Fruit fly (Drosophila melanogaster) whole organism, embryonic: ENCODE data around the gene Rad17.

ENCODE experiments used
- Abd-B ChIP-seq: fragments of 200-800 bp; sonication (Bioruptor generic); optimal IDR thresholded peaks from 2 replicates; lab custom pipeline; 2018; ENCODE audit warnings: missing biosample characterization, mild to moderate bottlenecking, missing genetic modification characterization, moderate library complexity
- B-H2 ChIP-seq: fragments of 200-800 bp; sonication (Bioruptor generic); optimal IDR thresholded peaks from 2 replicates; lab custom pipeline; 2018; ENCODE audit warnings: missing biosample characterization, mild to moderate bottlenecking, missing genetic modification characterization
- Bteb2 ChIP-seq: fragments of 200-800 bp; sonication (Bioruptor generic); optimal IDR thresholded peaks from 2 replicates; lab custom pipeline; 2016; ENCODE audit warnings: missing biosample characterization, missing genetic modification characterization
- CG10209 ChIP-seq: fragments of 200-800 bp; sonication (Bioruptor generic); optimal IDR thresholded peaks from 3 replicates; lab custom pipeline; 2017; ENCODE audit warnings: missing biosample characterization, mild to moderate bottlenecking, missing genetic modification characterization, missing genetic modification reagents
- CG12155 ChIP-seq: fragments of 200-800 bp; sonication (Bioruptor generic); optimal IDR thresholded peaks from 3 replicates; lab custom pipeline; 2016; ENCODE audit warnings: missing biosample characterization, missing genetic modification characterization
- CG12236 ChIP-seq: fragments of 200-800 bp; sonication (Bioruptor generic); optimal IDR thresholded peaks from 2 replicates; lab custom pipeline; 2016; ENCODE audit warnings: missing biosample characterization, missing genetic modification characterization
- CG12744 ChIP-seq: fragments of 200-800 bp; sonication (Bioruptor generic); optimal IDR thresholded peaks from 2 replicates; lab custom pipeline; 2016; ENCODE audit warnings: missing biosample characterization, missing genetic modification characterization
- CG14050 ChIP-seq: fragments of 200-800 bp; sonication (Bioruptor generic); IDR thresholded peaks from 3 replicates; pipeline ENCODE4 v1.3.6; 2022; ENCODE audit warnings: missing biosample characterization, missing genetic modification characterization
- CG1603 ChIP-seq: fragments of 200-800 bp; sonication (Bioruptor generic); optimal IDR thresholded peaks from 2 replicates; lab custom pipeline; 2019; ENCODE audit warnings: missing biosample characterization, mild to moderate bottlenecking, missing genetic modification characterization, moderate library complexity
- CG16863 ChIP-seq: fragments of 200-800 bp; sonication (Bioruptor generic); optimal IDR thresholded peaks from 3 replicates; lab custom pipeline; 2016; ENCODE audit warnings: missing biosample characterization, missing genetic modification characterization
- CG1832 ChIP-seq: fragments of 200-800 bp; sonication (Bioruptor generic); optimal IDR thresholded peaks from 2 replicates; lab custom pipeline; 2017; ENCODE audit warnings: missing biosample characterization, mild to moderate bottlenecking, missing genetic modification characterization, inconsistent platforms
- CG18619 ChIP-seq: fragments of 200-800 bp; sonication (Bioruptor generic); optimal IDR thresholded peaks from 3 replicates; lab custom pipeline; 2017; ENCODE audit warnings: missing biosample characterization, mild to moderate bottlenecking, missing genetic modification characterization
- CG2199 ChIP-seq: fragments of 200-800 bp; sonication (Bioruptor generic); IDR thresholded peaks from 3 replicates; pipeline ENCODE4 v1.3.6; 2022; ENCODE audit warnings: missing biosample characterization, missing genetic modification characterization
- CG4424 ChIP-seq: fragments of 200-800 bp; sonication (Bioruptor generic); optimal IDR thresholded peaks from 3 replicates; lab custom pipeline; 2016; ENCODE audit warnings: missing biosample characterization, missing genetic modification characterization
- CG5245 ChIP-seq: fragments of 200-800 bp; sonication (Bioruptor generic); optimal IDR thresholded peaks from 3 replicates; lab custom pipeline; 2016; ENCODE audit warnings: missing biosample characterization, missing genetic modification characterization
- CG7928 ChIP-seq: fragments of 200-800 bp; sonication (Bioruptor generic); optimal IDR thresholded peaks from 2 replicates; lab custom pipeline; 2017; ENCODE audit warnings: missing biosample characterization, mild to moderate bottlenecking, missing genetic modification characterization
- CG7987 ChIP-seq: fragments of 200-800 bp; sonication (Bioruptor generic); optimal IDR thresholded peaks from 2 replicates; lab custom pipeline; 2018; ENCODE audit warnings: missing biosample characterization, mild to moderate bottlenecking, missing genetic modification characterization, moderate library complexity
- CG8388 ChIP-seq: fragments of 200-800 bp; sonication (Bioruptor generic); optimal IDR thresholded peaks from 2 replicates; lab custom pipeline; 2019; ENCODE audit warnings: missing biosample characterization, mild to moderate bottlenecking, missing genetic modification characterization, moderate library complexity
- CG9215 ChIP-seq: fragments of 200-800 bp; sonication (Bioruptor generic); IDR thresholded peaks from 2 replicates; pipeline ENCODE4 v1.3.6; 2022; ENCODE audit warnings: missing biosample characterization, missing genetic modification characterization
- CoRest ChIP-seq: fragments of 200-800 bp; sonication (Bioruptor generic); optimal IDR thresholded peaks from 3 replicates; lab custom pipeline; 2018; ENCODE audit warnings: missing biosample characterization, mild to moderate bottlenecking, missing genetic modification characterization, moderate library complexity
- D ChIP-seq, 2 experiments: fragments of 200-800 bp in 1 of 2; fragments of >200 bp in 1 of 2; sonication (Bioruptor generic) in 1 of 2; optimal IDR thresholded peaks; 2 replicates in 1 of 2; 3 replicates in 1 of 2; lab custom pipeline; 2017; ENCODE audit warnings: mild to moderate bottlenecking in 1 of 2, missing biosample characterization in 1 of 2, missing genetic modification characterization in 1 of 2, missing genetic modification reagents in 1 of 2
- D19A ChIP-seq: fragments of 200-800 bp; optimal IDR thresholded peaks from 3 replicates; lab custom pipeline; 2019; ENCODE audit warnings: missing biosample characterization, mild to moderate bottlenecking, missing genetic modification characterization, moderate library complexity
- E2f2 ChIP-seq: fragments of 200-800 bp; sonication (Bioruptor generic); IDR thresholded peaks from 2 replicates; pipeline ENCODE4 v1.3.6; 2022; ENCODE audit warnings: missing biosample characterization, missing genetic modification characterization
- Ets97D ChIP-seq: fragments of 200-800 bp; sonication (Bioruptor generic); optimal IDR thresholded peaks from 3 replicates; lab custom pipeline; 2016; ENCODE audit warnings: missing biosample characterization, missing genetic modification characterization
- HLH4C ChIP-seq: fragments of 200-800 bp; sonication (Bioruptor generic); IDR thresholded peaks from 3 replicates; pipeline ENCODE4 v1.3.6; 2022; ENCODE audit warnings: missing biosample characterization, missing genetic modification characterization; ENCODE audit not compliant: partially characterized antibody
- Hr51 ChIP-seq, 2 experiments: fragments of 200-800 bp; sonication (Bioruptor generic); optimal IDR thresholded peaks; 2 replicates in 1 of 2; 3 replicates in 1 of 2; lab custom pipeline; 2016 to 2018; ENCODE audit warnings: missing biosample characterization in 2 of 2, missing genetic modification characterization in 2 of 2, mild to moderate bottlenecking in 1 of 2, moderate library complexity in 1 of 2
- Med ChIP-seq: fragments of 200-800 bp; sonication (Bioruptor generic); peaks from one replicate; lab custom pipeline; 2016; ENCODE audit warnings: missing biosample characterization, missing genetic modification characterization, mild to moderate bottlenecking, inconsistent platforms, moderate library complexity
- Opbp ChIP-seq: fragments of 200-800 bp; sonication (Bioruptor generic); IDR thresholded peaks from 3 replicates; pipeline ENCODE4 v1.3.6; 2022; ENCODE audit warnings: missing biosample characterization, missing genetic modification characterization; ENCODE audit not compliant: partially characterized antibody
- Six4 ChIP-seq: fragments of 200-800 bp; sonication (Bioruptor generic); optimal IDR thresholded peaks from 2 replicates; lab custom pipeline; 2016; ENCODE audit warnings: missing biosample characterization, missing genetic modification characterization
- abd-A ChIP-seq: fragments of 200-800 bp; sonication (Bioruptor generic); optimal IDR thresholded peaks from 3 replicates; lab custom pipeline; 2019; ENCODE audit warnings: missing biosample characterization, mild to moderate bottlenecking, missing genetic modification characterization, moderate library complexity
- bab2 ChIP-seq: fragments of 200-800 bp; sonication (Bioruptor generic); optimal IDR thresholded peaks from 2 replicates; lab custom pipeline; 2016; ENCODE audit warnings: missing biosample characterization, missing genetic modification characterization
- dati ChIP-seq: fragments of 200-800 bp; sonication (Bioruptor generic); IDR thresholded peaks from 2 replicates; pipeline ENCODE4 v1.3.6; 2022; ENCODE audit warnings: missing biosample characterization, missing genetic modification characterization
- disco-r ChIP-seq: fragments of 200-800 bp; sonication (Bioruptor generic); optimal IDR thresholded peaks from 2 replicates; lab custom pipeline; 2016; ENCODE audit warnings: missing biosample characterization, missing genetic modification characterization
- dysf ChIP-seq: fragments of 200-800 bp; sonication (Bioruptor generic); IDR thresholded peaks from 3 replicates; pipeline ENCODE4 v1.3.6; 2022; ENCODE audit warnings: missing biosample characterization, missing genetic modification characterization
- fd102C ChIP-seq: fragments of 200-800 bp; sonication (Bioruptor generic); optimal IDR thresholded peaks from 2 replicates; lab custom pipeline; 2018; ENCODE audit warnings: missing biosample characterization, mild to moderate bottlenecking, missing genetic modification characterization, moderate library complexity
- fd64A ChIP-seq: fragments of 200-800 bp; sonication (Bioruptor generic); optimal IDR thresholded peaks from 3 replicates; lab custom pipeline; 2018; ENCODE audit warnings: missing biosample characterization, mild to moderate bottlenecking, missing genetic modification characterization
- fd96Cb ChIP-seq: fragments of 200-800 bp; sonication (Bioruptor generic); optimal IDR thresholded peaks from 2 replicates; lab custom pipeline; 2018; ENCODE audit warnings: missing biosample characterization, mild to moderate bottlenecking, missing genetic modification characterization, moderate library complexity
- ind ChIP-seq: fragments of 200-800 bp; sonication (Bioruptor generic); optimal IDR thresholded peaks from 3 replicates; lab custom pipeline; 2016; ENCODE audit warnings: missing biosample characterization, missing genetic modification characterization
- inv ChIP-seq: fragments of 200-800 bp; sonication (Bioruptor generic); IDR thresholded peaks from 2 replicates; pipeline ENCODE4 v1.3.6; 2022; ENCODE audit warnings: missing biosample characterization, missing genetic modification characterization; ENCODE audit not compliant: partially characterized antibody
- ken ChIP-seq: fragments of 200-800 bp; sonication (Bioruptor generic); IDR thresholded peaks from 3 replicates; pipeline ENCODE4 v1.3.6; 2022; ENCODE audit warnings: missing biosample characterization, missing genetic modification characterization
- pb ChIP-seq: fragments of 200-800 bp; sonication (Bioruptor generic); optimal IDR thresholded peaks from 3 replicates; lab custom pipeline; 2016; ENCODE audit warnings: missing biosample characterization, missing genetic modification characterization
- pros ChIP-seq: fragments of 200-800 bp; sonication (Bioruptor generic); optimal IDR thresholded peaks from 3 replicates; lab custom pipeline; 2019; ENCODE audit warnings: missing biosample characterization, mild to moderate bottlenecking, missing genetic modification characterization, moderate library complexity
- pzg ChIP-seq: fragments of 200-800 bp; sonication (Bioruptor generic); optimal IDR thresholded peaks from 3 replicates; lab custom pipeline; 2018; ENCODE audit warnings: missing biosample characterization, mild to moderate bottlenecking, missing genetic modification characterization, moderate library complexity
- ranshi ChIP-seq: fragments of 200-800 bp; sonication (Bioruptor generic); IDR thresholded peaks from 2 replicates; pipeline ENCODE4 v1.3.6; 2022; ENCODE audit warnings: missing biosample characterization, missing genetic modification characterization
- ro ChIP-seq: fragments of 200-800 bp; sonication (Bioruptor generic); IDR thresholded peaks from 2 replicates; pipeline ENCODE4 v1.3.6; 2022; ENCODE audit warnings: missing biosample characterization, missing genetic modification characterization
- row ChIP-seq: fragments of 200-800 bp; sonication (Bioruptor generic); IDR thresholded peaks from 3 replicates; pipeline ENCODE4 v1.3.6; 2022; ENCODE audit warnings: missing biosample characterization, missing genetic modification characterization
- salm ChIP-seq: fragments of 200-800 bp; sonication (Bioruptor generic); optimal IDR thresholded peaks from 2 replicates; lab custom pipeline; 2018; ENCODE audit warnings: missing biosample characterization, mild to moderate bottlenecking, missing genetic modification characterization
- sens-2 ChIP-seq: fragments of 200-800 bp; sonication (Bioruptor generic); IDR thresholded peaks from 2 replicates; pipeline ENCODE4 v1.3.6; 2022; ENCODE audit warnings: missing biosample characterization, missing genetic modification characterization
- tap ChIP-seq: fragments of 200-800 bp; optimal IDR thresholded peaks from 3 replicates; lab custom pipeline; 2019; ENCODE audit warnings: missing biosample characterization, mild to moderate bottlenecking, missing genetic modification characterization, moderate library complexity
- toy ChIP-seq: fragments of 200-800 bp; sonication (Bioruptor generic); IDR thresholded peaks from 2 replicates; pipeline ENCODE4 v1.3.6; 2022; ENCODE audit warnings: missing biosample characterization, missing genetic modification characterization
- zf30C ChIP-seq: fragments of 200-800 bp; sonication (Bioruptor generic); optimal IDR thresholded peaks from 3 replicates; lab custom pipeline; 2018; ENCODE audit warnings: missing biosample characterization, mild to moderate bottlenecking, missing genetic modification characterization

The Rad17 gene

DNA sequence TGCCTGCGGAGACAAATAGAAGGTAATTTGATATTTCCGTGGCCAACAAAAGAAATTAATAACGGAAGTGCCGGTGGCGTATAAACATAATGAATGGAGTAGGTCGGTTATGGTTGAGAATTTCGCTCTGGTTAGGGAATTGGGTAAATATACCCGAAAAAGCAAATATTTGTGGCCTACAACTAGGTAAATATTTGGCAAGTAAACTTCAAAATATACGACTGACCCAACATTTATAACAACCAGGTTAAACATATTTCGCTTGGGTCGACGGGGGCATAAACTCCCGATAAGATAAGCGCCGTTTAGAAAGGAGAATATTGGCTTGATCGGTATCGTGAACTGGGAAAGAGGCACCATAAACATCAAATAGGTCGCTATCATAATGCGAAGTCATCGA lies 7.8 kb upstream of the Rad17 start (continued):
- no peak for TF ChIP-seq tap (tag; lab: Kevin White, UChicago)
- no peak for TF ChIP-seq CG1832
- TF ChIP-seq CG7987 (GFP tag; lab: Kevin White, UChicago) = peak; percentile 72
- peak; percentile 17 for TF ChIP-seq CG12236
- no peak for TF ChIP-seq Abd-B (GFP tag; lab: Kevin White, UChicago)
- peak; percentile 71 for TF ChIP-seq salm (tag; lab: Kevin White, UChicago)
- no peak for TF ChIP-seq ranshi (GFP tag; lab: Robert Waterston, UW)
- peak; percentile 29 for TF ChIP-seq CoRest (tag; lab: Kevin White, UChicago)
- no peak for TF ChIP-seq zf30C
- no peak for TF ChIP-seq CG7928 (GFP tag; lab: Kevin White, UChicago)
- no peak for TF ChIP-seq CG12155 (GFP tag; lab: Kevin White, UChicago)
- no peak for TF ChIP-seq dysf (GFP tag; lab: Robert Waterston, UW)
- TF ChIP-seq row (GFP tag; lab: Robert Waterston, UW) = no peak
- no peak for TF ChIP-seq HLH4C (GFP tag; lab: Robert Waterston, UW)
- TF ChIP-seq Hr51 (GFP tag; optimal IDR thresholded peaks at IDR 0.05; lab: Kevin White, UChicago) = no peak
- TF ChIP-seq CG2199 (GFP tag; lab: Robert Waterston, UW) = no peak
- TF ChIP-seq pzg (GFP tag; lab: Kevin White, UChicago) = no peak
- TF ChIP-seq CG16863 (GFP tag; lab: Kevin White, UChicago) = no peak
- TF ChIP-seq ind (GFP tag; lab: Kevin White, UChicago) = no peak
- peak; percentile 75 for TF ChIP-seq Med (GFP tag; lab: Kevin White, UChicago)
- TF ChIP-seq inv (GFP tag; lab: Robert Waterston, UW) = no peak
- TF ChIP-seq D19A (tag; lab: Kevin White, UChicago) = peak; percentile 64
- TF ChIP-seq toy (GFP tag; lab: Robert Waterston, UW) = no peak
- no peak for TF ChIP-seq dati (GFP tag; lab: Robert Waterston, UW)
- no peak for TF ChIP-seq disco-r (GFP tag; lab: Kevin White, UChicago)
- no peak for TF ChIP-seq abd-A (tag; lab: Kevin White, UChicago)
- peak; percentile 78 for TF ChIP-seq CG1603 (tag; lab: Kevin White, UChicago)
- 0 out of 2 replicates have a peak, but pooled peaks have one; percentile 12 for TF ChIP-seq sens-2 (GFP tag; lab: Robert Waterston, UW)
- TF ChIP-seq Six4 (GFP tag; lab: Kevin White, UChicago) = no peak
- TF ChIP-seq CG14050 (GFP tag; lab: Robert Waterston, UW) = no peak
- TF ChIP-seq CG9215 (GFP tag; lab: Robert Waterston, UW) = no peak
- TF ChIP-seq ken = no peak
- TF ChIP-seq fd102C (GFP tag; lab: Kevin White, UChicago) = peak; percentile 94
- peak; percentile 10 for TF ChIP-seq bab2 (GFP tag; lab: Kevin White, UChicago)
- no peak for TF ChIP-seq Ets97D (GFP tag; lab: Kevin White, UChicago)
- peak; percentile 82 for TF ChIP-seq fd64A
- no peak for TF ChIP-seq Opbp (GFP tag; lab: Robert Waterston, UW)
- TF ChIP-seq ro (GFP tag; lab: Robert Waterston, UW) = no peak
- TF ChIP-seq pb = no peak
- no peak for TF ChIP-seq CG12744 (GFP tag; lab: Kevin White, UChicago)
- TF ChIP-seq CG4424 (GFP tag; lab: Kevin White, UChicago) = peak; percentile 23
- TF ChIP-seq B-H2 (GFP tag; lab: Kevin White, UChicago) = no peak
- peak; percentile 59 for TF ChIP-seq CG10209
- TF ChIP-seq pros (GFP tag; lab: Kevin White, UChicago) = peak; percentile 3
- peak; percentile 2 for TF ChIP-seq fd96Cb (tag; lab: Kevin White, UChicago)
- peak; percentile 53 for TF ChIP-seq CG18619
- TF ChIP-seq Bteb2 (GFP tag; lab: Kevin White, UChicago) = no peak
- no peak for TF ChIP-seq CG5245 (GFP tag; lab: Kevin White, UChicago)
- TF ChIP-seq D (optimal IDR thresholded peaks at IDR 0.05; lab: Kevin White, UChicago) = no peak
- TF ChIP-seq D (GFP tag; optimal IDR thresholded peaks at IDR 0.05; lab: Kevin White, UChicago) = peak; percentile 72
- 0 out of 2 replicates have a peak, but pooled peaks have one; percentile 17 for TF ChIP-seq E2f2 (GFP tag; lab: Robert Waterston, UW)
- no peak for TF ChIP-seq CG8388 (GFP tag; lab: Kevin White, UChicago)
